Fruit fly (Drosophila melanogaster) whole organism, embryonic: ENCODE results near the gene NK7.1.

Experiments used
- ATbp ChIP-seq: fragments of 200-800 bp; sonication (Bioruptor generic); optimal IDR thresholded peaks from 2 replicates; lab custom pipeline; 2017; ENCODE audit warnings: missing biosample characterization, mild to moderate bottlenecking, missing genetic modification characterization, missing genetic modification reagents
- CG10274 ChIP-seq: fragments of 200-800 bp; sonication (Bioruptor generic); optimal IDR thresholded peaks from 3 replicates; lab custom pipeline; 2017; ENCODE audit warnings: missing biosample characterization, mild to moderate bottlenecking, missing genetic modification characterization
- CG10321 ChIP-seq: fragments of 200-800 bp; sonication (Bioruptor generic); IDR thresholded peaks from 2 replicates; pipeline ENCODE4 v1.3.6; 2022; ENCODE audit warnings: missing biosample characterization, missing genetic modification characterization
- CG10959 ChIP-seq: fragments of 200-800 bp; sonication (Bioruptor generic); IDR thresholded peaks from 2 replicates; pipeline ENCODE4 v1.3.6; 2022; ENCODE audit warnings: missing biosample characterization, missing genetic modification characterization
- CG11723 ChIP-seq: fragments of 200-800 bp; sonication (Bioruptor generic); optimal IDR thresholded peaks from 2 replicates; lab custom pipeline; 2017; ENCODE audit warnings: missing biosample characterization, mild to moderate bottlenecking, missing genetic modification characterization
- CG14441 ChIP-seq: fragments of 200-800 bp; sonication (Bioruptor generic); IDR thresholded peaks from 2 replicates; pipeline ENCODE4 v1.3.6; 2022; ENCODE audit warnings: missing biosample characterization, missing genetic modification characterization
- CG15269 ChIP-seq: fragments of 200-800 bp; sonication (Bioruptor generic); optimal IDR thresholded peaks from 2 replicates; lab custom pipeline; 2018; ENCODE audit warnings: missing biosample characterization, mild to moderate bottlenecking, missing genetic modification characterization, moderate library complexity
- CG15601 ChIP-seq: fragments of 200-800 bp; sonication (Bioruptor generic); optimal IDR thresholded peaks from 3 replicates; lab custom pipeline; 2019; ENCODE audit warnings: missing biosample characterization, mild to moderate bottlenecking, missing genetic modification characterization, moderate library complexity
- CG2678 ChIP-seq: fragments of 200-800 bp; sonication (Bioruptor generic); optimal IDR thresholded peaks from 3 replicates; lab custom pipeline; 2019; ENCODE audit warnings: missing biosample characterization, mild to moderate bottlenecking, missing genetic modification characterization, moderate library complexity
- CG2712 ChIP-seq: fragments of 200-800 bp; optimal IDR thresholded peaks from 3 replicates; lab custom pipeline; 2019; ENCODE audit warnings: missing biosample characterization, mild to moderate bottlenecking, missing genetic modification characterization, moderate library complexity
- CG34376 ChIP-seq: fragments of 200-800 bp; sonication (Bioruptor generic); optimal IDR thresholded peaks from 2 replicates; lab custom pipeline; 2018; ENCODE audit warnings: missing biosample characterization, mild to moderate bottlenecking, missing genetic modification characterization
- CG34422 ChIP-seq: fragments of 200-800 bp; sonication (Bioruptor generic); IDR thresholded peaks from 3 replicates; pipeline ENCODE4 v1.3.6; 2022; ENCODE audit warnings: missing biosample characterization, missing genetic modification characterization
- CG4282 ChIP-seq: fragments of 200-800 bp; sonication (Bioruptor generic); optimal IDR thresholded peaks from 2 replicates; lab custom pipeline; 2016; ENCODE audit warnings: missing biosample characterization, missing genetic modification characterization
- CG4820 ChIP-seq: fragments of 200-800 bp; sonication (Bioruptor generic); optimal IDR thresholded peaks from 3 replicates; lab custom pipeline; 2016; ENCODE audit warnings: missing biosample characterization, missing genetic modification characterization
- CG6654 ChIP-seq: fragments of 200-800 bp; sonication (Bioruptor generic); optimal IDR thresholded peaks from 2 replicates; lab custom pipeline; 2017; ENCODE audit warnings: missing biosample characterization, mild to moderate bottlenecking, missing genetic modification characterization
- CG6765 ChIP-seq: fragments of 200-800 bp; sonication (Bioruptor generic); optimal IDR thresholded peaks from 3 replicates; lab custom pipeline; 2017; ENCODE audit warnings: missing biosample characterization, mild to moderate bottlenecking, missing genetic modification characterization
- CG7839 ChIP-seq: fragments of 200-800 bp; sonication (Bioruptor generic); optimal IDR thresholded peaks from 3 replicates; lab custom pipeline; 2018; ENCODE audit warnings: missing biosample characterization, mild to moderate bottlenecking, missing genetic modification characterization, moderate library complexity
- CG7963 ChIP-seq: fragments of 200-800 bp; sonication (Bioruptor generic); IDR thresholded peaks from 3 replicates; pipeline ENCODE4 v1.3.6; 2022; ENCODE audit warnings: missing biosample characterization, missing genetic modification characterization; ENCODE audit not compliant: partially characterized antibody
- CG9609 ChIP-seq: fragments of 200-800 bp; sonication (Bioruptor generic); optimal IDR thresholded peaks from 3 replicates; lab custom pipeline; 2016; ENCODE audit warnings: missing biosample characterization, missing genetic modification characterization
- CG9727 ChIP-seq: fragments of 200-800 bp; sonication (Bioruptor generic); optimal IDR thresholded peaks from 3 replicates; lab custom pipeline; 2017; ENCODE audit warnings: missing biosample characterization, mild to moderate bottlenecking, missing genetic modification characterization
- Camta ChIP-seq: fragments of 200-800 bp; sonication (Bioruptor generic); optimal IDR thresholded peaks from 2 replicates; lab custom pipeline; 2016; ENCODE audit warnings: missing biosample characterization, missing genetic modification characterization
- Deaf1 ChIP-seq: fragments of 200-800 bp; optimal IDR thresholded peaks from 3 replicates; lab custom pipeline; 2019; ENCODE audit warnings: missing biosample characterization, mild to moderate bottlenecking, missing genetic modification characterization, moderate library complexity
- Fer2 ChIP-seq: fragments of 200-800 bp; sonication (Bioruptor generic); optimal IDR thresholded peaks from 2 replicates; lab custom pipeline; 2018; ENCODE audit warnings: missing biosample characterization, mild to moderate bottlenecking, missing genetic modification characterization, moderate library complexity
- Fer3 ChIP-seq: fragments of 200-800 bp; sonication (Bioruptor generic); optimal IDR thresholded peaks from 2 replicates; lab custom pipeline; 2018; ENCODE audit warnings: missing biosample characterization, mild to moderate bottlenecking, missing genetic modification characterization, moderate library complexity
- Hsf ChIP-seq: fragments of 200-800 bp; sonication (Bioruptor generic); optimal IDR thresholded peaks from 3 replicates; lab custom pipeline; 2016; ENCODE audit warnings: missing biosample characterization, missing genetic modification characterization
- MBD-R2 ChIP-seq: fragments of 200-800 bp; sonication (Bioruptor generic); IDR thresholded peaks from 2 replicates; pipeline ENCODE4 v1.3.6; 2022; ENCODE audit warnings: missing biosample characterization, missing genetic modification characterization
- Poxn ChIP-seq: fragments of 200-800 bp; sonication (Bioruptor generic); IDR thresholded peaks from 2 replicates; pipeline ENCODE4 v1.3.6; 2022; ENCODE audit warnings: missing biosample characterization, missing genetic modification characterization
- Ravus ChIP-seq: fragments of 200-800 bp; sonication (Bioruptor generic); IDR thresholded peaks from 2 replicates; pipeline ENCODE4 v1.3.6; 2022; ENCODE audit warnings: missing biosample characterization, missing genetic modification characterization
- Ssrp ChIP-seq: fragments of 200-800 bp; sonication (Bioruptor generic); optimal IDR thresholded peaks from 2 replicates; lab custom pipeline; 2018; ENCODE audit warnings: missing biosample characterization, mild to moderate bottlenecking, missing genetic modification characterization, moderate library complexity
- Xrp1 ChIP-seq: fragments of 200-800 bp; sonication (Bioruptor generic); IDR thresholded peaks from 2 replicates; pipeline ENCODE4 v1.3.6; 2022; ENCODE audit warnings: missing biosample characterization, missing genetic modification characterization
- cas ChIP-seq: fragments of 200-800 bp; sonication (Bioruptor generic); IDR thresholded peaks from 2 replicates; pipeline ENCODE4 v1.3.6; 2022; ENCODE audit warnings: missing biosample characterization, missing genetic modification characterization
- cg ChIP-seq: fragments of 200-800 bp; sonication (Bioruptor generic); optimal IDR thresholded peaks from 3 replicates; lab custom pipeline; 2019; ENCODE audit warnings: missing biosample characterization, mild to moderate bottlenecking, missing genetic modification characterization, moderate library complexity
- da ChIP-seq: fragments of 200-800 bp; sonication (Bioruptor generic); optimal IDR thresholded peaks from 2 replicates; lab custom pipeline; 2016; ENCODE audit warnings: missing biosample characterization, missing genetic modification characterization
- disco-r ChIP-seq: fragments of 200-800 bp; sonication (Bioruptor generic); optimal IDR thresholded peaks from 2 replicates; lab custom pipeline; 2016; ENCODE audit warnings: missing biosample characterization, missing genetic modification characterization
- esg ChIP-seq: fragments of 200-800 bp; sonication (Bioruptor generic); conservative IDR thresholded peaks from 2 replicates; pipeline ENCODE4 v1.3.6; 2022; ENCODE audit warnings: missing biosample characterization, missing genetic modification characterization
- gem ChIP-seq: fragments of 200-800 bp; sonication (Bioruptor generic); optimal IDR thresholded peaks from 2 replicates; lab custom pipeline; 2019; ENCODE audit warnings: missing biosample characterization, mild to moderate bottlenecking, missing genetic modification characterization, moderate library complexity
- gro ChIP-seq: fragments of 200-800 bp; sonication (Bioruptor generic); optimal IDR thresholded peaks from 2 replicates; lab custom pipeline; 2016; ENCODE audit warnings: missing biosample characterization, missing genetic modification characterization
- gsb-n ChIP-seq: fragments of 200-800 bp; sonication (Bioruptor generic); optimal IDR thresholded peaks from 3 replicates; lab custom pipeline; 2018; ENCODE audit warnings: missing biosample characterization, mild to moderate bottlenecking, missing genetic modification characterization
- ham ChIP-seq: fragments of 200-800 bp; sonication (Bioruptor generic); IDR thresholded peaks from 2 replicates; pipeline ENCODE4 v1.3.6; 2022; ENCODE audit warnings: missing biosample characterization, missing genetic modification characterization
- hkb ChIP-seq, 2 experiments: fragments of 200-800 bp in 1 of 2; fragments of >200 bp in 1 of 2; sonication (Bioruptor generic) in 1 of 2; IDR thresholded peaks in 1 of 2; optimal IDR thresholded peaks in 1 of 2; 2 replicates each; pipeline versions ENCODE4 v1.3.6 to Lab custom; 2017 to 2022; ENCODE audit warnings: missing biosample characterization in 1 of 2, missing genetic modification characterization in 1 of 2
- jumu ChIP-seq: fragments of 200-800 bp; sonication (Bioruptor generic); optimal IDR thresholded peaks from 3 replicates; lab custom pipeline; 2016; ENCODE audit warnings: missing biosample characterization, missing genetic modification characterization
- lilli ChIP-seq: fragments of 200-800 bp; sonication (Bioruptor generic); optimal IDR thresholded peaks from 3 replicates; lab custom pipeline; 2016; ENCODE audit warnings: missing biosample characterization, missing genetic modification characterization
- nom ChIP-seq: fragments of 200-800 bp; sonication (Bioruptor generic); optimal IDR thresholded peaks from 2 replicates; lab custom pipeline; 2017; ENCODE audit warnings: missing biosample characterization, missing genetic modification characterization, mild to moderate bottlenecking, moderate library complexity, missing genetic modification reagents
- pita ChIP-seq: fragments of 200-800 bp; sonication (Bioruptor generic); optimal IDR thresholded peaks from 2 replicates; lab custom pipeline; 2017; ENCODE audit warnings: missing biosample characterization, mild to moderate bottlenecking, missing genetic modification characterization
- prd ChIP-seq, 3 experiments: fragments of >200 bp in 2 of 3; fragments of 200-800 bp in 1 of 3; sonication (Bioruptor generic) in 1 of 3; optimal IDR thresholded peaks in 2 of 3; IDR thresholded peaks in 1 of 3; 2 replicates in 2 of 3; 3 replicates in 1 of 3; pipeline versions ENCODE4 v1.3.6 to Lab custom; 2017 to 2022; ENCODE audit warnings: missing biosample characterization in 1 of 3, missing genetic modification characterization in 1 of 3
- sd ChIP-seq: fragments of 200-800 bp; sonication (Bioruptor generic); optimal IDR thresholded peaks from 3 replicates; lab custom pipeline; 2018; ENCODE audit warnings: missing biosample characterization, mild to moderate bottlenecking, missing genetic modification characterization, moderate library complexity
- seq ChIP-seq: fragments of 200-800 bp; sonication (Bioruptor generic); IDR thresholded peaks from 2 replicates; pipeline ENCODE4 v1.3.6; 2022; ENCODE audit warnings: missing biosample characterization, missing genetic modification characterization
- wor ChIP-seq: fragments of 200-800 bp; sonication (Bioruptor generic); IDR thresholded peaks from 2 replicates; pipeline ENCODE4 v1.3.6; 2022; ENCODE audit warnings: missing biosample characterization, missing genetic modification characterization

NK7.1 gene

DNA sequence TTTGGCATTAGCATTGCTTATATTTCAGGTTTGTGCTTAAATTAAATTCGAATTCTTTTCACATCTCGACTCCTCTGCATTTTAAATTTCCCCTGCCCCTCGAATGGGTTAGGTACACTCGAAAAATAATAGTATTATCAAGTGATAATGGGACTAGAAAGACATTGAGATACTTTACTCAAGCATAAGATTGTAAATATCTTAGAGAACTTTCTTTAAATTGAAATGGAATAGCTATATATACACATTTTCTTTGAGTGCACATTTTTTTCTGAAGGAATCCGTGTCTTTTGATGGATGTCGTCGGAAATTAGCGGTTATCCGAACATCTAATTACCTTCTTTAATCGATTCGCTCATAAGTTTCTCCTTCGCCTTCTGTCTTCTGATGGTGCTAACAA, 61.7 kb downstream of the NK7.1 start (continued):
- TF ChIP-seq hkb (optimal IDR thresholded peaks at IDR 0.05; lab: Kevin White, UChicago) (no peak), hkb (GFP tag; IDR thresholded peaks at IDR 0.05; lab: Robert Waterston, UW) (peak; percentile 45; the same call in 1 of the 2 replicates), CG2712 (peak; percentile 52), esg (GFP tag; lab: Robert Waterston, UW) (peak; percentile 49), gro (GFP tag; lab: Kevin White, UChicago) (peak; percentile 30), Fer3 (tag; lab: Kevin White, UChicago) (peak; percentile 18), lilli (peak; percentile 22), CG34422 (GFP tag; lab: Robert Waterston, UW) (peak; percentile 60; the same call in 1 of the 3 replicates), CG4820 (GFP tag; lab: Kevin White, UChicago) (no peak), CG15601 (tag; lab: Kevin White, UChicago) (peak; percentile 5), CG10274 (GFP tag; lab: Kevin White, UChicago) (no peak), CG9609 (no peak), Camta (GFP tag; lab: Kevin White, UChicago) (peak; percentile 24), Hsf (GFP tag; lab: Kevin White, UChicago) (peak; percentile 14), jumu (GFP tag; lab: Kevin White, UChicago) (peak; percentile 5)

DNA sequence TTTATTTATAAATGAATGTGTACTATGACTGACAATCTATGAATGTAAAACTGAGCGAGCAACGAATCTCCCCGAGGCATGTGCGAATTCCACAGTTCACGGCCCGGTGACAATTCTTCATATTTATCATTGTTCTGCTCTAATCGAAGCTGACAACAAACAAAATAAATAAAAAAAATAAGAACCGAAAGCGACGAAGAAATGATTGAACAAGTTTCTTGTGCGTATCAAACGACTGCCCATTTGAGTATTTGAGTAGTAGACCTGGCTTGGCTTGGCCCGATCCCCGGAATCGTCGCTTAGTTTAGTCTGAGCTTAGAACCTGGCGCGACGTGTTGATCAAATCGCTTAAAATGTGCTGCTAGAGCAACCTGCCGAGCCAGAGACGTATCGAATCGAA, 62.7 kb downstream of the NK7.1 start, which contains the start of gene CG31321:
Gene CG31321 (plus strand): TSS at position 301 of the 400 bp plus-strand sequence.
- TF ChIP-seq CG11723 (GFP tag; lab: Kevin White, UChicago) (no peak), CG2678 (tag; lab: Kevin White, UChicago) (no peak), sd (tag; lab: Kevin White, UChicago) (peak; percentile 47)

DNA sequence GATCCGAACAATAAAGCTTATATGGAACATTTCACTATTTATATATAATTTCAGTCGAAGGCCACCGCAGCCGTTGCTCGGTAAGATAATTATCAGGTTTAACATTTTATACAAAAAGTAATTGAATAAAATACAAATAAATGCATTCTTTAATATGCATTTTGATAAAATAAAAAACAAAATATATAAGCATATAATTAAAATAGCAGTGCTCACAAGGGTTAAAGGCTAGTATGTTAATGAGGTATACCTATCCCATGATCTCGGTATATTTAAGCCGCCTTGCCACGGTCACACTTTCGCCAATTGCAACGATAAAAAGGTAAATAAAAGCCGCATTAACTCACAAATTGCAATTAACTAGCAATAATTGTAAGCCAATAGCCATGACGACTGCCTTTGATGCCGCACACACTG, 63.9 kb downstream of the NK7.1 start, which contains the start of gene Polr2I:
Gene Polr2I (plus strand): TSS at position 289 of the 417 bp plus-strand sequence.
- TF ChIP-seq CG7839 (tag; lab: Kevin White, UChicago) (no peak), nom (GFP tag; lab: Kevin White, UChicago) (no peak), gem (tag; lab: Kevin White, UChicago) (no peak), CG4282 (GFP tag; lab: Kevin White, UChicago) (no peak), CG14441 (GFP tag; lab: Robert Waterston, UW) (no peak), cas (no peak), da (GFP tag; lab: Kevin White, UChicago) (no peak), MBD-R2 (GFP tag; lab: Robert Waterston, UW) (peak; percentile 73), ham (GFP tag; lab: Robert Waterston, UW) (no peak), ATbp (GFP tag; lab: Kevin White, UChicago) (no peak), pita (GFP tag; lab: Kevin White, UChicago) (no peak), Deaf1 (tag; lab: Kevin White, UChicago) (no peak), CG34376 (GFP tag; lab: Kevin White, UChicago) (no peak), Xrp1 (GFP tag; lab: Robert Waterston, UW) (peak; percentile 26; the same call in 1 of the 2 replicates), CG7963 (GFP tag; lab: Robert Waterston, UW) (no peak), Ravus (GFP tag; lab: Robert Waterston, UW) (no peak), CG10321 (GFP tag; lab: Robert Waterston, UW) (no peak), Fer2 (tag; lab: Kevin White, UChicago) (no peak), CG15269 (tag; lab: Kevin White, UChicago) (peak; percentile 44), disco-r (GFP tag; lab: Kevin White, UChicago) (no peak), cg (GFP tag; lab: Kevin White, UChicago) (no peak), gsb-n (tag; lab: Kevin White, UChicago) (peak; percentile 40), prd (optimal IDR thresholded peaks at IDR 0.05; lab: Kevin White, UChicago) (no peak), prd (GFP tag; IDR thresholded peaks at IDR 0.05; lab: Robert Waterston, UW) (peak; percentile 46; the same call in 1 of the 3 replicates), Ssrp (peak; percentile 24), Poxn (no peak), wor (GFP tag; lab: Robert Waterston, UW) (no peak), CG9727 (GFP tag; lab: Kevin White, UChicago) (peak; percentile 53), seq (no peak), CG6765 (GFP tag; lab: Kevin White, UChicago) (no peak), CG10959 (GFP tag; lab: Robert Waterston, UW) (peak; percentile 88), CG6654 (no peak)
